Worm (Caenorhabditis elegans): Measurements from ENCODE around the gene efhd-1.
A peak's percentile ranks its signal among the peaks of the same experiment; 100 is the strongest.

efhd-1 gene

ce11 chrII:14154357-14154756, 24.3 kb upstream of the efhd-1 start, which contains the start of gene Y48B6A.1:
Y48B6A.1 (minus strand) TSS chrII:14154373.
- TF ChIP-seq tbx-7 (tag; optimal IDR thresholded peaks at IDR 0.05) = peak; percentile 82
- no peak for TF ChIP-seq odd-2 (tag; optimal IDR thresholded peaks at IDR 0.05)
- TF ChIP-seq C38D4.7 (GFP tag; optimal IDR thresholded peaks at IDR 0.05) = no peak
- no peak for TF ChIP-seq pros-1 (tag; optimal IDR thresholded peaks at IDR 0.05)
- TF ChIP-seq ceh-31 (tag; optimal IDR thresholded peaks at IDR 0.05) = peak; percentile 98
- TF ChIP-seq nhr-232 (tag; optimal IDR thresholded peaks at IDR 0.05) = no peak
- peak; percentile 94 for TF ChIP-seq nfya-1 (tag; optimal IDR thresholded peaks at IDR 0.05)
- no peak for TF ChIP-seq K02D7.2 (tag; optimal IDR thresholded peaks at IDR 0.05)
- TF ChIP-seq unc-86 (tag; optimal IDR thresholded peaks at IDR 0.05) = peak; percentile 56
- TF ChIP-seq ceh-34 (tag; optimal IDR thresholded peaks at IDR 0.05) = peak; percentile 83
- no peak for TF ChIP-seq ama-1 (optimal IDR thresholded peaks at IDR 0.05)
- no peak for TF ChIP-seq elt-4 (tag; optimal IDR thresholded peaks at IDR 0.05)
- TF ChIP-seq hlh-6 (tag; optimal IDR thresholded peaks at IDR 0.05) = no peak
- TF ChIP-seq dve-1 (tag; optimal IDR thresholded peaks at IDR 0.05) = peak; percentile 84
- TF ChIP-seq pha-2 (tag; optimal IDR thresholded peaks at IDR 0.05) = peak; percentile 16
- TF ChIP-seq ahr-1 (tag; optimal IDR thresholded peaks at IDR 0.05) = peak; percentile 41
- TF ChIP-seq lim-6 (tag; optimal IDR thresholded peaks at IDR 0.05) = peak; percentile 78
- TF ChIP-seq che-1 (tag; optimal IDR thresholded peaks at IDR 0.05) = no peak
- TF ChIP-seq mec-3 (tag; optimal IDR thresholded peaks at IDR 0.05; ENCODE audit: borderline replicate concordance) = peak; percentile 79
- peak; percentile 31 for TF ChIP-seq eyg-1 (tag; optimal IDR thresholded peaks at IDR 0.05)
- TF ChIP-seq ztf-16 (tag; optimal IDR thresholded peaks at IDR 0.05) = peak; percentile 74
- TF ChIP-seq unc-42 (tag; optimal IDR thresholded peaks at IDR 0.05) = peak; percentile 89
- TF ChIP-seq fax-1 (tag; optimal IDR thresholded peaks at IDR 0.05) = peak; percentile 56
- TF ChIP-seq gmeb-2 (tag; optimal IDR thresholded peaks at IDR 0.05) = no peak
- peak; percentile 32 for TF ChIP-seq K09A11.1 (tag; optimal IDR thresholded peaks at IDR 0.05; ENCODE audit: insufficient read depth)
- peak; percentile 94 for TF ChIP-seq C08G9.2 (tag; optimal IDR thresholded peaks at IDR 0.05)
- TF ChIP-seq nhr-11 (tag; optimal IDR thresholded peaks at IDR 0.05) = no peak
- TF ChIP-seq ceh-14 (tag; optimal IDR thresholded peaks at IDR 0.05) = peak; percentile 82
- peak; percentile 47 for TF ChIP-seq madf-2 (tag; optimal IDR thresholded peaks at IDR 0.05)
- TF ChIP-seq zip-5 (tag; optimal IDR thresholded peaks at IDR 0.05) = peak; percentile 71
- no peak for TF ChIP-seq npax-4 (tag; optimal IDR thresholded peaks at IDR 0.05)
- no peak for TF ChIP-seq fkh-10 (GFP tag; optimal IDR thresholded peaks at IDR 0.05)
- TF ChIP-seq hlh-15 (tag; optimal IDR thresholded peaks at IDR 0.05) = no peak
- TF ChIP-seq ceh-19 (GFP tag; optimal IDR thresholded peaks at IDR 0.05) = no peak
- peak; percentile 72 for TF ChIP-seq hlh-8 (tag; optimal IDR thresholded peaks at IDR 0.05)
- TF ChIP-seq ceh-48 (tag; optimal IDR thresholded peaks at IDR 0.05) = peak; percentile 47
- peak; percentile 74 for TF ChIP-seq pag-3 (tag; optimal IDR thresholded peaks at IDR 0.05; ENCODE audit: borderline replicate concordance)
- TF ChIP-seq sox-4 (tag; optimal IDR thresholded peaks at IDR 0.05) = no peak
- peak; percentile 67 for TF ChIP-seq F13H6.1 (tag; optimal IDR thresholded peaks at IDR 0.05)
- TF ChIP-seq dmd-4 (tag; optimal IDR thresholded peaks at IDR 0.05; ENCODE audit: borderline replicate concordance) = no peak
- peak; percentile 46 for TF ChIP-seq pqm-1 (tag; optimal IDR thresholded peaks at IDR 0.05)
- no peak for TF ChIP-seq lin-11 (tag; optimal IDR thresholded peaks at IDR 0.05)
- TF ChIP-seq ceh-18 (tag; optimal IDR thresholded peaks at IDR 0.05) = peak; percentile 75
- peak; percentile 88 for TF ChIP-seq rnt-1 (tag; optimal IDR thresholded peaks at IDR 0.05)
- 0 out of 2 replicates have a peak, but pooled peaks have one; percentile 18 for TF ChIP-seq sox-2 (GFP tag; IDR thresholded peaks at IDR 0.05)
- TF ChIP-seq hlh-30 (tag; optimal IDR thresholded peaks at IDR 0.05; ENCODE audit: insufficient read depth) = peak; percentile 44
- no peak for TF ChIP-seq ceh-22 (tag; optimal IDR thresholded peaks at IDR 0.05)
- peak; percentile 29 for TF ChIP-seq sdc-2 (tag; optimal IDR thresholded peaks at IDR 0.05)
- peak; percentile 89 for TF ChIP-seq ceh-2 (tag; optimal IDR thresholded peaks at IDR 0.05)
- TF ChIP-seq ttx-3 (tag; optimal IDR thresholded peaks at IDR 0.05) = peak; percentile 28
- TF ChIP-seq ref-2 (tag; optimal IDR thresholded peaks at IDR 0.05) = peak; percentile 92
- TF ChIP-seq pha-4 (tag; optimal IDR thresholded peaks at IDR 0.05) = no peak
- TF ChIP-seq elt-2 (tag; optimal IDR thresholded peaks at IDR 0.05) = peak; percentile 58
- TF ChIP-seq Y22D7AL.16 (tag; optimal IDR thresholded peaks at IDR 0.05) = no peak

Data from whole organism, late embryonic.